Worm (Caenorhabditis elegans) whole organism, L4 larva: ENCODE data around the gene grd-6.

Experiments used
- T26A8.4 ChIP-seq: fragments of 200-800 bp; sonication (Bioruptor generic); IDR thresholded peaks from 2 replicates; pipeline ENCODE4 v1.3.6; 2022; ENCODE audit warnings: missing genetic modification characterization, missing compliant biosample characterization
- ceh-20 ChIP-seq: fragments of 200-800 bp; sonication (Bioruptor generic); IDR thresholded peaks from 2 replicates; pipeline ENCODE4 v1.3.6; 2022; ENCODE audit warnings: missing genetic modification reagents, missing genetic modification characterization, missing compliant biosample characterization
- fkh-10 ChIP-seq: fragments of 150-350 bp; optimal IDR thresholded peaks from 2 replicates; lab custom pipeline; 2014; ENCODE audit warnings: missing biosample characterization, missing genetic modification reagents, missing genetic modification characterization
- fos-1 ChIP-seq: fragments of 150-350 bp; optimal IDR thresholded peaks from 2 replicates; lab custom pipeline; 2014; ENCODE audit warnings: missing biosample characterization, missing genetic modification characterization
- hif-1 ChIP-seq, 2 experiments: sonication (generic microtip); optimal IDR thresholded peaks; 2 replicates each; lab custom pipeline; 2016 to 2017; ENCODE audit warnings: missing compliant biosample characterization in 2 of 2, missing genetic modification characterization in 2 of 2, missing genetic modification reagents in 2 of 2, missing genotype in 2 of 2, mild to moderate bottlenecking in 1 of 2
- lsy-2 ChIP-seq, 2 experiments: fragments of 150-350 bp in 1 of 2; sonication (generic microtip) in 1 of 2; optimal IDR thresholded peaks; 2 replicates each; lab custom pipeline; 2014 to 2017; ENCODE audit warnings: missing biosample characterization in 2 of 2, missing genetic modification characterization in 2 of 2
- mdl-1 ChIP-seq, 2 experiments: fragments of 150-350 bp in 1 of 2; sonication (generic microtip) in 1 of 2; optimal IDR thresholded peaks; 2 replicates each; lab custom pipeline; 2014 to 2017; ENCODE audit warnings: missing biosample characterization in 2 of 2, missing genetic modification characterization in 2 of 2
- nhr-11 ChIP-seq: fragments of 150-350 bp; optimal IDR thresholded peaks from 2 replicates; lab custom pipeline; 2014; ENCODE audit warnings: missing biosample characterization, missing genetic modification characterization
- nhr-6 ChIP-seq: fragments of 150-350 bp; optimal IDR thresholded peaks from 2 replicates; lab custom pipeline; 2014; ENCODE audit warnings: missing biosample characterization, missing genetic modification characterization
- nhr-76 ChIP-seq: fragments of 150-350 bp; optimal IDR thresholded peaks from 2 replicates; lab custom pipeline; 2014; ENCODE audit warnings: missing biosample characterization, missing genetic modification characterization
- nhr-77 ChIP-seq: fragments of 150-350 bp; optimal IDR thresholded peaks from 2 replicates; lab custom pipeline; 2014; ENCODE audit warnings: missing biosample characterization, missing genetic modification characterization
- snpc-4 ChIP-seq: fragments of 150-350 bp; optimal IDR thresholded peaks from 2 replicates; lab custom pipeline; 2014; ENCODE audit warnings: missing biosample characterization, missing genetic modification characterization
- zag-1 ChIP-seq: fragments of 150-350 bp; optimal IDR thresholded peaks from 2 replicates; lab custom pipeline; 2014; ENCODE audit warnings: missing biosample characterization, missing genetic modification characterization
- ztf-11 ChIP-seq: fragments of 150-350 bp; optimal IDR thresholded peaks from 2 replicates; lab custom pipeline; 2014; ENCODE audit warnings: missing biosample characterization, missing genetic modification characterization

ce11 chrV:9221566-9221965 is at the start of gene grd-6:
- TF ChIP-seq lsy-2 (tag; optimal IDR thresholded peaks at IDR 0.05; lab: Kevin White, UChicago) (no peak), nhr-76 (tag; lab: Kevin White, UChicago) (no peak), nhr-77 (tag; lab: Kevin White, UChicago) (no peak), fkh-10 (GFP tag; lab: Kevin White, UChicago) (no peak), zag-1 (no peak), T26A8.4 (GFP tag; lab: Robert Waterston, UW) (no peak), nhr-6 (no peak), nhr-11 (tag; lab: Kevin White, UChicago) (no peak), snpc-4 (tag; lab: Kevin White, UChicago) (no peak), ceh-20 (GFP tag; lab: Robert Waterston, UW) (no peak), fos-1 (tag; lab: Kevin White, UChicago) (no peak), mdl-1 (tag; optimal IDR thresholded peaks at IDR 0.05; lab: Kevin White, UChicago) (no peak), ztf-11 (no peak), hif-1 (tag; optimal IDR thresholded peaks at IDR 0.05; lab: Kevin White, UChicago) (no peak)
